Worm (Caenorhabditis elegans) whole organism, young adult: ENCODE measurements around the gene F26C11.4.

Experiments used
- C06A6.2 ChIP-seq: fragments of 200-800 bp; sonication (Bioruptor generic); conservative IDR thresholded peaks from 2 replicates; pipeline ENCODE4 v1.3.6; 2022; ENCODE audit warnings: missing genetic modification characterization, missing compliant biosample characterization
- K11D2.4 ChIP-seq: fragments of 200-800 bp; sonication (Bioruptor generic); IDR thresholded peaks from 2 replicates; pipeline ENCODE4 v1.3.6; 2022; ENCODE audit warnings: missing genetic modification reagents, missing genetic modification characterization, missing compliant biosample characterization
- ccch-3 ChIP-seq: fragments of 200-800 bp; sonication (Bioruptor generic); optimal IDR thresholded peaks from 2 replicates; lab custom pipeline; 2018; ENCODE audit warnings: mild to moderate bottlenecking, missing genetic modification characterization, missing compliant biosample characterization
- lin-40 ChIP-seq: sonication (generic microtip); optimal IDR thresholded peaks from 2 replicates; lab custom pipeline; 2016; ENCODE audit warnings: missing genetic modification characterization, mild to moderate bottlenecking, missing compliant biosample characterization, missing genotype, missing genetic modification reagents
- nfya-1 ChIP-seq: sonication (generic microtip); optimal IDR thresholded peaks from 2 replicates; lab custom pipeline; 2017; ENCODE audit warnings: antibody characterized with exemption, missing compliant biosample characterization, missing genetic modification characterization, borderline replicate concordance; ENCODE audit not compliant: insufficient read depth
- sea-2 ChIP-seq: fragments of 200-800 bp; sonication (Bioruptor generic); IDR thresholded peaks from 2 replicates; pipeline ENCODE4 v1.3.6; 2022; ENCODE audit warnings: missing genetic modification characterization, missing compliant biosample characterization
- ztf-26 ChIP-seq: sonication (generic microtip); optimal IDR thresholded peaks from 2 replicates; lab custom pipeline; 2017; ENCODE audit warnings: missing genetic modification characterization, missing compliant biosample characterization

DNA sequence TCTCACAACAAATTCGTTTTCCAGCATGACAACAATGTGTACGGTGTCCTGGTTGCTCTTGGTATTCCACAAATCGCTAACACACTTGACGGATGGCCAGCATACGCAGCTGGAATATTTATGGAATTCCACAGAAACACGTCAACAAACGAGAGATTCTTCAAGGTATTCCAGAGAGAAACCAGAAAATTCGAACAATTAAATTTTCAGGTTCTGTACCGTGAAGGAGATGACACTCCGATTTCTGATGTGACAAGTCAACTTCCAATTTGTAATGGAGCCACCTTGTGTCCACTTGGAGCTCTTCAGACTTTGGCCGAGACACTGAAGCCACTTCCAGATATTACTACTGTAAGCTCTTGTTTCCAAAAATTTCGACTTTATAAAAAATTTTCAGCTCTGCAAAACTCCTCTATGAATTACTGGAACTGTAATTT is 17.9 kb upstream of the F26C11.4 start:
- no peak for TF ChIP-seq C06A6.2
- TF ChIP-seq lin-40 (tag; lab: Kevin White, UChicago), result peak; percentile 60
- TF ChIP-seq K11D2.4 (GFP tag; lab: Robert Waterston, UW), result no peak
- TF ChIP-seq ztf-26 (tag; lab: Kevin White, UChicago), result peak; percentile 14
- no peak for TF ChIP-seq nfya-1 (tag; lab: Kevin White, UChicago)
- TF ChIP-seq ccch-3 (GFP tag; lab: Kevin White, UChicago), result no peak
- TF ChIP-seq sea-2 (GFP tag; lab: Robert Waterston, UW), result no peak
